Worm (Caenorhabditis elegans) whole organism, mixed stage, embryonic: ENCODE data around the gene sax-2.

ENCODE experiments used
- ceh-39 ChIP-seq: fragments of 150-350 bp; optimal IDR thresholded peaks from 2 replicates; lab custom pipeline; 2014; ENCODE audit warnings: missing biosample characterization, missing genetic modification characterization
- pha-4 ChIP-seq: fragments of 150-350 bp; optimal IDR thresholded peaks from 2 replicates; lab custom pipeline; 2018; ENCODE audit warnings: missing biosample characterization, missing genetic modification reagents, missing genetic modification characterization
- snpc-4 ChIP-seq: fragments of 150-350 bp; optimal IDR thresholded peaks from 2 replicates; lab custom pipeline; 2014; ENCODE audit warnings: missing biosample characterization, missing genetic modification characterization

DNA sequence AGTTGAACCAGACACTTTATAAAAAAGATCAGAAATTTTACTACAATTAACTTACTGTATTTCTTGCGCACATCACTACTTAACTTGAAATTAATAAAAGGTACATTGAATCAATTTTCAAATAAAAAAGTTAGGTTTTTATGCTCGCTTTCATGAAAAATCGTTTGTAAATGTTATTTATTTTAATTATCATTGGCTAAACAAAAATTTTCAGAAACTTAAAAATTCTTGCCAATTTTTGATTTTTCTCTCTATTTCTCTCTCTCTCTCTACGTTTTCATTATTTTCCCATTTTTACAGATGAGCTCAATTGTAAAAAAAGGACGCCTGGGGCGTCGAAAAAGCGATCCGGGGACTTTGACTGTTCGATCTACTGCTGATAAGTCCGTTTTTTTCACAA lies at the start of gene sax-2:
- TF ChIP-seq ceh-39 (tag; lab: Kevin White, UChicago), result no peak
- TF ChIP-seq pha-4 (tag; lab: Kevin White, UChicago), result no peak
- TF ChIP-seq snpc-4 (tag; lab: Kevin White, UChicago), result no peak
